Worm (Caenorhabditis elegans): ENCODE results near the gene chil-7.

The chil-7 gene

ce11 chrII:9835958-9836357 is 35.0 kb downstream of the chil-7 start:
- no peak for TF ChIP-seq unc-62 (GFP tag; optimal IDR thresholded peaks at IDR 0.05)

- no peak for TF ChIP-seq unc-62 (GFP tag; optimal IDR thresholded peaks at IDR 0.05)
These were observed 36.1 kb downstream of the chil-7 start, which contains the start of gene arrd-5 for ce11 chrII:9834921-9835320. TSS of gene arrd-5 (plus strand) at chrII:9835221.

ce11 chrII:9833855-9834254 is 37.1 kb downstream of the chil-7 start, which contains the start of gene ZK938.3:
TSS of gene ZK938.3 (minus strand) at chrII:9833955.
- no peak for TF ChIP-seq unc-62 (GFP tag; optimal IDR thresholded peaks at IDR 0.05)

- no peak for TF ChIP-seq unc-62 (GFP tag; optimal IDR thresholded peaks at IDR 0.05)
These were observed 39.9 kb downstream of the chil-7 start, which contains the start of gene ZK938.12 for ce11 chrII:9831033-9831432. TSS of gene ZK938.12 (plus strand) at chrII:9831333.

- TF ChIP-seq unc-62 (GFP tag; optimal IDR thresholded peaks at IDR 0.05), result no peak
These were observed 41.9 kb downstream of the chil-7 start, which contains the start of gene ZK938.1 for ce11 chrII:9829108-9829507. TSS of gene ZK938.1 (plus strand) at chrII:9829408.

ce11 chrII:9828502-9828901 is 42.5 kb downstream of the chil-7 start:
- no peak for TF ChIP-seq unc-62 (GFP tag; optimal IDR thresholded peaks at IDR 0.05)

ce11 chrII:9827852-9828251 is 43.1 kb downstream of the chil-7 start, which contains the start of gene eyg-1:
TSS of gene eyg-1 (minus strand) at chrII:9827952.
- TF ChIP-seq unc-62 (GFP tag; optimal IDR thresholded peaks at IDR 0.05), result no peak

- no peak for TF ChIP-seq unc-62 (GFP tag; optimal IDR thresholded peaks at IDR 0.05)
These were observed 44.0 kb downstream of the chil-7 start for ce11 chrII:9826946-9827345.
